Worm (Caenorhabditis elegans): Measurements from ENCODE around the gene swt-3.

ce11 chrIV:10782014-10782413, 1.5 kb upstream of the swt-3 start:
- TF ChIP-seq lir-1 (GFP tag; conservative IDR thresholded peaks at IDR 0.05) (no peak), lin-26 (GFP tag; IDR thresholded peaks at IDR 0.05) (no peak), Y56A3A.18 (GFP tag; IDR thresholded peaks at IDR 0.05) (no peak), snpc-4 (GFP tag; optimal IDR thresholded peaks at IDR 0.05) (no peak), snpc-4 (tag; optimal IDR thresholded peaks at IDR 0.05) (no peak), pha-4 (tag; optimal IDR thresholded peaks at IDR 0.05) (no peak), cebp-1 (GFP tag; IDR thresholded peaks at IDR 0.05) (no peak), cebp-1 (tag; optimal IDR thresholded peaks at IDR 0.05) (no peak), mxl-1 (tag; optimal IDR thresholded peaks at IDR 0.05) (no peak), nhr-120 (GFP tag; IDR thresholded peaks at IDR 0.05) (no peak)
